Fruit fly (Drosophila melanogaster) whole organism, adult: ENCODE results near the gene CAHbeta.

Experiments used
- CG11617 ChIP-seq: fragments of 200-800 bp; sonication (Bioruptor generic); optimal IDR thresholded peaks from 2 replicates; lab custom pipeline; 2017; ENCODE audit warnings: mild to moderate bottlenecking, missing biosample characterization, missing genetic modification reagents, missing genetic modification characterization
- CG12768 ChIP-seq: fragments of 200-800 bp; sonication (Bioruptor generic); optimal IDR thresholded peaks from 2 replicates; lab custom pipeline; 2017; ENCODE audit warnings: missing biosample characterization, missing genetic modification characterization, mild to moderate bottlenecking, moderate library complexity, missing genetic modification reagents
- CG14711 ChIP-seq: fragments of 200-800 bp; sonication (Bioruptor generic); optimal IDR thresholded peaks from 2 replicates; lab custom pipeline; 2018; ENCODE audit warnings: missing biosample characterization, mild to moderate bottlenecking, missing genetic modification characterization, moderate library complexity
- CG1620 ChIP-seq: fragments of 200-800 bp; sonication (Bioruptor generic); optimal IDR thresholded peaks from 2 replicates; lab custom pipeline; 2016; ENCODE audit warnings: missing biosample characterization, missing genetic modification characterization
- CG33017 ChIP-seq: fragments of 200-800 bp; sonication (Bioruptor generic); optimal IDR thresholded peaks from 2 replicates; lab custom pipeline; 2018; ENCODE audit warnings: missing biosample characterization, mild to moderate bottlenecking, missing genetic modification characterization, moderate library complexity
- CG5204 ChIP-seq: fragments of 200-800 bp; sonication (Bioruptor generic); optimal IDR thresholded peaks from 2 replicates; lab custom pipeline; 2016; ENCODE audit warnings: missing biosample characterization, missing genetic modification characterization
- CG7045 ChIP-seq: fragments of 200-800 bp; sonication (Bioruptor generic); optimal IDR thresholded peaks from 2 replicates; lab custom pipeline; 2017; ENCODE audit warnings: missing biosample characterization, mild to moderate bottlenecking, missing genetic modification characterization
- CG7101 ChIP-seq: fragments of 200-800 bp; sonication (Bioruptor generic); optimal IDR thresholded peaks from 2 replicates; lab custom pipeline; 2018; ENCODE audit warnings: missing biosample characterization, mild to moderate bottlenecking, missing genetic modification characterization, moderate library complexity
- Clk ChIP-seq: fragments of 200-800 bp; sonication (Bioruptor generic); optimal IDR thresholded peaks from 2 replicates; lab custom pipeline; 2017; ENCODE audit warnings: missing biosample characterization, missing genetic modification characterization
- Crg-1 ChIP-seq: fragments of 200-800 bp; sonication (Bioruptor generic); optimal IDR thresholded peaks from 2 replicates; lab custom pipeline; 2016; ENCODE audit warnings: missing biosample characterization, missing genetic modification characterization
- Hr96 ChIP-seq: fragments of 200-800 bp; sonication (Bioruptor generic); optimal IDR thresholded peaks from 2 replicates; lab custom pipeline; 2016; ENCODE audit warnings: missing biosample characterization, missing genetic modification characterization
- Mnt ChIP-seq: fragments of 200-800 bp; sonication (Bioruptor generic); optimal IDR thresholded peaks from 2 replicates; lab custom pipeline; 2016; ENCODE audit warnings: missing biosample characterization, mild to moderate bottlenecking, missing genetic modification characterization
- bab1 ChIP-seq: fragments of 200-800 bp; sonication (Bioruptor generic); optimal IDR thresholded peaks from 3 replicates; lab custom pipeline; 2019; ENCODE audit warnings: missing biosample characterization, mild to moderate bottlenecking, missing genetic modification characterization, moderate library complexity
- cic ChIP-seq: fragments of 200-800 bp; sonication (Bioruptor generic); optimal IDR thresholded peaks from 2 replicates; lab custom pipeline; 2017; ENCODE audit warnings: missing biosample characterization, mild to moderate bottlenecking, missing genetic modification characterization, moderate library complexity
- cnc ChIP-seq, 2 experiments: fragments of >200 bp; optimal IDR thresholded peaks; 2 replicates each; lab custom pipeline; 2017
- kay ChIP-seq: fragments of 200-800 bp; sonication (Bioruptor generic); peaks from one replicate; lab custom pipeline; 2016; ENCODE audit warnings: missing biosample characterization, missing genetic modification characterization, borderline replicate concordance
- ovo ChIP-seq: fragments of 200-800 bp; sonication (Bioruptor generic); optimal IDR thresholded peaks from 2 replicates; lab custom pipeline; 2016; ENCODE audit warnings: missing biosample characterization, missing genetic modification characterization
- pad ChIP-seq: fragments of 200-800 bp; sonication (Bioruptor generic); optimal IDR thresholded peaks from 3 replicates; lab custom pipeline; 2017; ENCODE audit warnings: missing biosample characterization, missing genetic modification characterization, mild to moderate bottlenecking, moderate library complexity, missing genetic modification reagents
- tj ChIP-seq: fragments of 200-800 bp; sonication (Bioruptor generic); optimal IDR thresholded peaks from 3 replicates; lab custom pipeline; 2017; ENCODE audit warnings: missing biosample characterization, mild to moderate bottlenecking, missing genetic modification characterization, moderate library complexity
- toe ChIP-seq: fragments of 200-800 bp; sonication (Bioruptor generic); optimal IDR thresholded peaks from 2 replicates; lab custom pipeline; 2016; ENCODE audit warnings: missing biosample characterization, missing genetic modification characterization

The CAHbeta gene

dm6 chr3R:9024835-9025510 is 44.3 kb downstream of the CAHbeta start:
- TF ChIP-seq Hr96 (GFP tag; lab: Kevin White, UChicago): no peak
- no peak for TF ChIP-seq CG5204 (GFP tag; lab: Kevin White, UChicago)
- no peak for TF ChIP-seq Mnt (GFP tag; lab: Kevin White, UChicago)
- no peak for TF ChIP-seq ovo (GFP tag; lab: Kevin White, UChicago)
- TF ChIP-seq Clk (GFP tag; lab: Kevin White, UChicago): no peak
- no peak for TF ChIP-seq CG11617 (GFP tag; lab: Kevin White, UChicago)
- no peak for TF ChIP-seq CG12768
- no peak for TF ChIP-seq CG7045 (GFP tag; lab: Kevin White, UChicago)
- TF ChIP-seq CG14711 (tag; lab: Kevin White, UChicago): no peak
- TF ChIP-seq kay (GFP tag; lab: Kevin White, UChicago): no peak
- no peak for TF ChIP-seq CG33017
- no peak for TF ChIP-seq cic (GFP tag; lab: Kevin White, UChicago)
- no peak for TF ChIP-seq pad (GFP tag; lab: Kevin White, UChicago)
- TF ChIP-seq CG7101 (tag; lab: Kevin White, UChicago): no peak
- no peak for TF ChIP-seq cnc (optimal IDR thresholded peaks at IDR 0.05; lab: Kevin White, UChicago)
- no peak for TF ChIP-seq bab1
- no peak for TF ChIP-seq Crg-1 (GFP tag; lab: Kevin White, UChicago)
- no peak for TF ChIP-seq CG1620 (GFP tag; lab: Kevin White, UChicago)
- TF ChIP-seq tj (GFP tag; lab: Kevin White, UChicago): no peak

- TF ChIP-seq kay (GFP tag; lab: Kevin White, UChicago) (no peak), CG11617 (GFP tag; lab: Kevin White, UChicago) (no peak)
These were observed 46.4 kb downstream of the CAHbeta start for dm6 chr3R:9027082-9027481.

dm6 chr3R:9028690-9029089 is 48.0 kb downstream of the CAHbeta start:
- no peak for TF ChIP-seq cic (GFP tag; lab: Kevin White, UChicago)
- TF ChIP-seq toe (GFP tag; lab: Kevin White, UChicago): no peak
- TF ChIP-seq Clk (GFP tag; lab: Kevin White, UChicago): no peak
- no peak for TF ChIP-seq pad (GFP tag; lab: Kevin White, UChicago)
- no peak for TF ChIP-seq CG1620 (GFP tag; lab: Kevin White, UChicago)
- TF ChIP-seq CG33017: no peak
- TF ChIP-seq cnc (optimal IDR thresholded peaks at IDR 0.05; lab: Kevin White, UChicago): no peak
- TF ChIP-seq CG12768: no peak
- TF ChIP-seq ovo (GFP tag; lab: Kevin White, UChicago): no peak
- TF ChIP-seq Hr96 (GFP tag; lab: Kevin White, UChicago): no peak
- TF ChIP-seq bab1: no peak
- no peak for TF ChIP-seq kay (GFP tag; lab: Kevin White, UChicago)

DNA sequence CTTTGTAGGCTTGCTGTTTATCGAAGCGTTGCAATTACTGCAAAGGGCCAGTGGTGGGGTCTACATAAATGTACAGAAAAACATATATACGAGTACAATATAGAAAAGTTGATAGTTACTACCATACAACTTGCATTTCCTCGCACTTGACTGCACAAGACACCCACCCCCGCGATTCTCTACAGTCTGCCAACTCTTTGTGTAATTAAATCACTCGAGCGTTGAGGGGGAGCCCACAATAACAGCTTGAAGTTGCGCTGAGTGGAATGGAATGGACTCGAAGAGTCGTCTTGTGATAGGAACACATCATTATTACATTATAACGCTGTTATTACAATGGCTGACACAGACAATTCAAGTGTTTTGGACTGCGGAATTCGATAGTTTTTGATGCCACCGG is 48.8 kb downstream of the CAHbeta start:
- TF ChIP-seq CG1620 (GFP tag; lab: Kevin White, UChicago): no peak
- TF ChIP-seq ovo (GFP tag; lab: Kevin White, UChicago): no peak
- TF ChIP-seq CG14711 (tag; lab: Kevin White, UChicago): no peak
- no peak for TF ChIP-seq Crg-1 (GFP tag; lab: Kevin White, UChicago)
- TF ChIP-seq kay (GFP tag; lab: Kevin White, UChicago): no peak
- TF ChIP-seq CG5204 (GFP tag; lab: Kevin White, UChicago): no peak
- TF ChIP-seq CG33017: no peak
- no peak for TF ChIP-seq Mnt (GFP tag; lab: Kevin White, UChicago)
- no peak for TF ChIP-seq Hr96 (GFP tag; lab: Kevin White, UChicago)
- no peak for TF ChIP-seq CG7101 (tag; lab: Kevin White, UChicago)
- TF ChIP-seq CG12768: no peak

DNA sequence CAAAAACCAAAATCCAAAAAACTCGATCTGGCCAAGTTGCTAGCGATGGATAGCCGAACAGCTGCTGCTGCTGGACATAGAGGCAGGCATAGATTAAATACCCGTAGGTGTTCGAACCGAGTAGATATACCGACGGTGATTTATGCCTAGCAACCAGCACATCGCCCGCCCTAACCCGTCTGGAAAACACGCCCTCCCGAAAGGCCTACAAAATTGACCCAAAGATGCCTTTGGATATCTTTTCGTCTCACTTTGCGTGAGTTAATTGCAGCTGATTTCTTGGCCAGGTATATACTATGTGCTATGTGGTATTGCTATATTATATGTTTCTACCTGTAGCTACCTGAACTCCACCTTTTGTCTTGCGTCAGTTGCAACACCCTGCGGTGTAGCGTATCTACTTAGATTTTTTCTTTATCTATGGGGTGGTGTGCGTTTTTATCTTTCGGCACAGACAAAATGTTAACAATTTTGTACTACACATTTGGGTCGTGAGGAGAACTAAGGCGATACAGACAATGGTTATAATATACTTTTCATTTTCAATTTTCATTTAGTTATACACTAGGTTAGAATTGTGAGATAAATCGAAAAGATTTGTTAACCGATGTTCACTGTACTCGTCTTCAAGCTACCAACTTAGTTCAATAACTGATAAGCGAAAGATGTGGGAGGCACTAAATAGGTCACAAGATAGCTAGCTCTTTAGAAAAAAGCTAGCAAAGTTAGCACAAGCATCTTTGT is 49.5 kb downstream of the CAHbeta start:
- no peak for TF ChIP-seq CG11617 (GFP tag; lab: Kevin White, UChicago)
- TF ChIP-seq CG1620 (GFP tag; lab: Kevin White, UChicago): no peak
- no peak for TF ChIP-seq pad (GFP tag; lab: Kevin White, UChicago)
- TF ChIP-seq CG7101 (tag; lab: Kevin White, UChicago): no peak
- no peak for TF ChIP-seq ovo (GFP tag; lab: Kevin White, UChicago)
- no peak for TF ChIP-seq tj (GFP tag; lab: Kevin White, UChicago)
- TF ChIP-seq bab1: no peak
- no peak for TF ChIP-seq Mnt (GFP tag; lab: Kevin White, UChicago)
- TF ChIP-seq toe (GFP tag; lab: Kevin White, UChicago): no peak

DNA sequence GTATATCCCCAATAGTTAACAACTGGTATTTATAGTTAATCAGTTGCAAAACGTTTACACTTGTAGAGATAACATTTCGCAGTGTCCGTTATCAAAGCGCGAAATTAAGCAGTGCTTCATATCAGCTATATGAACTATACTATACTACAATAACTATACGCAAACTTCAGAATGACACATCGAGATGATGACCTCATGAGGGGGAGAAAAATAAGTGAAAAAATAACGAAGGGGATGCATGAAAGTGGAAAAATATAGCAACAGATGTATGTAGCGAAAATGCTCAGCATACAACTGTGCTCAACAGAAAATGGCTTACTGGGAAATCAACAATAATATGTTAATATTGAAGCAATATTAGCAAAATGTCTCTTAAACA is 50.1 kb downstream of the CAHbeta start:
- TF ChIP-seq cic (GFP tag; lab: Kevin White, UChicago) (no peak), kay (GFP tag; lab: Kevin White, UChicago) (peak; percentile 98)
